Fruit fly (Drosophila melanogaster): ENCODE results near the gene Ubc84D.
A peak's percentile ranks its signal among the peaks of the same experiment; 100 is the strongest.

Gene Ubc84D

DNA sequence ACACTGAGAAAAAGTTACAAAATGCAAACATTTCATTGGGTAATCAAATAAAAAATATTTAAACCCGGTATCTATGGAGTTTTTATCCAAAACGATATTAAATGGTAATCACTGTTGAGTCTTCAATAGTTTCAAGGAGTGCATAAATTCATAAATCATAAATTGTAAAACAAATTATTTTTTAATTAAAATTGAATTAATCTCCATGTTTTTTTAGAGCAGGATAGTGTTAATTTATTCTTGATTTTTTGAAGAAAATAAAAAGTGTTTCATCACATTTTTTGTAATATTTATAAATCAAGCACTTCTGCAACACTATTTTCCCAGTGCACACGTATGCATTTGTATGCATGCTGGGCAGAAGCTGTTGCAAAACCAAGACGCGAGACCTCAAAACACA is 28.4 kb downstream of the Ubc84D start (continued):
- TF ChIP-seq ci (GFP tag; IDR thresholded peaks at IDR 0.05), result no peak
- peak; percentile 31; the same call in 2 of the 3 replicates for TF ChIP-seq CG14050 (GFP tag; IDR thresholded peaks at IDR 0.05)
- TF ChIP-seq MBD-R2 (GFP tag; IDR thresholded peaks at IDR 0.05), result no peak
- no peak for TF ChIP-seq h (optimal IDR thresholded peaks at IDR 0.05)
- no peak for TF ChIP-seq HmgZ (tag; optimal IDR thresholded peaks at IDR 0.05)
- TF ChIP-seq CG33557 (GFP tag; optimal IDR thresholded peaks at IDR 0.05), result no peak
- no peak for TF ChIP-seq MESR4 (GFP tag; optimal IDR thresholded peaks at IDR 0.05)
- TF ChIP-seq org-1 (GFP tag; optimal IDR thresholded peaks at IDR 0.05), result peak; percentile 35
- TF ChIP-seq CG4707 (GFP tag; optimal IDR thresholded peaks at IDR 0.05), result no peak
- TF ChIP-seq Oli (tag; optimal IDR thresholded peaks at IDR 0.05), result peak; percentile 80
- peak; percentile 89 for TF ChIP-seq Sox100B (GFP tag; optimal IDR thresholded peaks at IDR 0.05)
- TF ChIP-seq luna (GFP tag; optimal IDR thresholded peaks at IDR 0.05), result no peak
- no peak for TF ChIP-seq Bteb2 (GFP tag; optimal IDR thresholded peaks at IDR 0.05)
- no peak for TF ChIP-seq CG12769 (tag; optimal IDR thresholded peaks at IDR 0.05)
- no peak for TF ChIP-seq Ravus (GFP tag; IDR thresholded peaks at IDR 0.05)
- TF ChIP-seq CG10654 (GFP tag; optimal IDR thresholded peaks at IDR 0.05), result peak; percentile 43
- peak; percentile 16 for TF ChIP-seq CG1603 (tag; optimal IDR thresholded peaks at IDR 0.05)
- peak; percentile 75 for TF ChIP-seq fd96Cb (tag; optimal IDR thresholded peaks at IDR 0.05)
- TF ChIP-seq onecut (GFP tag; IDR thresholded peaks at IDR 0.05), result no peak
- TF ChIP-seq gem (tag; optimal IDR thresholded peaks at IDR 0.05), result peak; percentile 83
- peak; percentile 70 for TF ChIP-seq az2 (GFP tag; optimal IDR thresholded peaks at IDR 0.05)
- TF ChIP-seq Scr (GFP tag; IDR thresholded peaks at IDR 0.05; ENCODE audit: partially characterized antibody), result no peak
- TF ChIP-seq NFAT (GFP tag; IDR thresholded peaks at IDR 0.05), result no peak
- TF ChIP-seq CG2120 (GFP tag; optimal IDR thresholded peaks at IDR 0.05), result no peak
- no peak for TF ChIP-seq CG5953 (GFP tag; IDR thresholded peaks at IDR 0.05)
- TF ChIP-seq vfl (GFP tag; optimal IDR thresholded peaks at IDR 0.05), result no peak
- TF ChIP-seq CG1233 (GFP tag; optimal IDR thresholded peaks at IDR 0.05), result peak; percentile 61
- peak; percentile 56 for TF ChIP-seq PHDP (tag; optimal IDR thresholded peaks at IDR 0.05)
- peak; percentile 4 for TF ChIP-seq lab (GFP tag; optimal IDR thresholded peaks at IDR 0.05)
- TF ChIP-seq eve (GFP tag; optimal IDR thresholded peaks at IDR 0.05), result peak in 1 of 2 experiments; percentile 50
- no peak for TF ChIP-seq CG11560 (tag; IDR thresholded peaks at IDR 0.05)
- TF ChIP-seq CG30020 (tag; optimal IDR thresholded peaks at IDR 0.05), result no peak
- no peak for TF ChIP-seq Sin3A (optimal IDR thresholded peaks at IDR 0.05)
- TF ChIP-seq unc-4 (GFP tag; IDR thresholded peaks at IDR 0.05; ENCODE audit: partially characterized antibody), result no peak
- peak; percentile 50 for TF ChIP-seq CG10209 (GFP tag; optimal IDR thresholded peaks at IDR 0.05)
- TF ChIP-seq CG32532 (GFP tag; IDR thresholded peaks at IDR 0.05), result no peak
- peak; percentile 29 for TF ChIP-seq CG11723 (GFP tag; optimal IDR thresholded peaks at IDR 0.05)
- no peak for TF ChIP-seq CG32772 (GFP tag; IDR thresholded peaks at IDR 0.05)
- TF ChIP-seq HLH54F (GFP tag; optimal IDR thresholded peaks at IDR 0.05), result no peak
- no peak for TF ChIP-seq CG31388 (GFP tag; optimal IDR thresholded peaks at IDR 0.05)
- TF ChIP-seq nerfin-2 (GFP tag; IDR thresholded peaks at IDR 0.05; ENCODE audit: partially characterized antibody), result no peak
- TF ChIP-seq disco-r (GFP tag; optimal IDR thresholded peaks at IDR 0.05), result no peak
- TF ChIP-seq CG15601 (tag; optimal IDR thresholded peaks at IDR 0.05), result no peak
- TF ChIP-seq chm (GFP tag; IDR thresholded peaks at IDR 0.05), result no peak
- no peak for TF ChIP-seq CG10959 (GFP tag; IDR thresholded peaks at IDR 0.05)
- peak; percentile 21 for TF ChIP-seq CG3281 (GFP tag; optimal IDR thresholded peaks at IDR 0.05)
- peak; percentile 44 for TF ChIP-seq Meics (GFP tag; optimal IDR thresholded peaks at IDR 0.05)
- TF ChIP-seq CG6791 (GFP tag; IDR thresholded peaks at IDR 0.05; ENCODE audit: partially characterized antibody), result no peak
- TF ChIP-seq YL-1 (GFP tag; optimal IDR thresholded peaks at IDR 0.05), result no peak
- TF ChIP-seq Awh (GFP tag; IDR thresholded peaks at IDR 0.05), result no peak
- peak in 1 of 2 experiments; percentile 92 for TF ChIP-seq Hr51 (GFP tag; optimal IDR thresholded peaks at IDR 0.05)
- TF ChIP-seq ssp (GFP tag; IDR thresholded peaks at IDR 0.05), result peak; percentile 39; the same call in 1 of the 2 replicates
